Worm (Caenorhabditis elegans) whole organism, late embryonic: Measurements from ENCODE around the gene col-183.

Experiments used
- C08G9.2 ChIP-seq: sonication (generic microtip); optimal IDR thresholded peaks from 2 replicates; lab custom pipeline; 2016; ENCODE audit warnings: mild to moderate bottlenecking, missing genetic modification characterization, moderate library complexity, missing compliant biosample characterization
- C38D4.7 ChIP-seq: fragments of 200-800 bp; sonication (Bioruptor generic); optimal IDR thresholded peaks from 2 replicates; lab custom pipeline; 2018; ENCODE audit warnings: mild to moderate bottlenecking, missing genetic modification characterization, moderate library complexity, missing compliant biosample characterization
- F13H6.1 ChIP-seq: sonication (generic microtip); optimal IDR thresholded peaks from 2 replicates; lab custom pipeline; 2016; ENCODE audit warnings: missing genetic modification characterization, missing compliant biosample characterization
- K02D7.2 ChIP-seq: sonication (generic microtip); optimal IDR thresholded peaks from 2 replicates; lab custom pipeline; 2017; ENCODE audit warnings: mild to moderate bottlenecking, missing genetic modification characterization, missing compliant biosample characterization
- T23F11.4 ChIP-seq: fragments of 200-800 bp; sonication (Bioruptor generic); optimal IDR thresholded peaks from 2 replicates; lab custom pipeline; 2018; ENCODE audit warnings: mild to moderate bottlenecking, missing genetic modification characterization, missing compliant biosample characterization
- Y22D7AL.16 ChIP-seq: sonication (generic microtip); optimal IDR thresholded peaks from 2 replicates; lab custom pipeline; 2016; ENCODE audit warnings: missing genetic modification characterization, missing compliant biosample characterization
- ahr-1 ChIP-seq: sonication (generic microtip); optimal IDR thresholded peaks from 2 replicates; lab custom pipeline; 2016; ENCODE audit warnings: missing genetic modification characterization, missing compliant biosample characterization
- ceh-14 ChIP-seq: sonication (generic microtip); optimal IDR thresholded peaks from 2 replicates; lab custom pipeline; 2016; ENCODE audit warnings: missing genotype, missing genetic modification characterization, missing compliant biosample characterization
- ceh-18 ChIP-seq: sonication (generic microtip); optimal IDR thresholded peaks from 2 replicates; lab custom pipeline; 2016; ENCODE audit warnings: missing genetic modification characterization, missing compliant biosample characterization
- ceh-19 ChIP-seq: fragments of 200-800 bp; sonication (Bioruptor generic); optimal IDR thresholded peaks from 2 replicates; lab custom pipeline; 2018; ENCODE audit warnings: mild to moderate bottlenecking, missing genetic modification characterization, missing compliant biosample characterization
- ceh-2 ChIP-seq: sonication (generic microtip); optimal IDR thresholded peaks from 2 replicates; lab custom pipeline; 2016; ENCODE audit warnings: missing genotype, missing genetic modification characterization, missing compliant biosample characterization
- ceh-24 ChIP-seq: sonication (generic microtip); optimal IDR thresholded peaks from 2 replicates; lab custom pipeline; 2016; ENCODE audit warnings: mild to moderate bottlenecking, missing genetic modification characterization, missing compliant biosample characterization
- ceh-31 ChIP-seq: sonication (generic microtip); optimal IDR thresholded peaks from 2 replicates; lab custom pipeline; 2016; ENCODE audit warnings: missing genetic modification characterization, missing compliant biosample characterization
- ceh-34 ChIP-seq: sonication (generic microtip); optimal IDR thresholded peaks from 2 replicates; lab custom pipeline; 2016; ENCODE audit warnings: mild to moderate bottlenecking, missing genetic modification characterization, missing compliant biosample characterization
- ceh-45 ChIP-seq: fragments of 200-800 bp; sonication (Bioruptor generic); IDR thresholded peaks from 2 replicates; pipeline ENCODE4 v1.3.6; 2022; ENCODE audit warnings: missing genetic modification reagents, missing genetic modification characterization, missing compliant biosample characterization
- ceh-48 ChIP-seq: sonication (generic microtip); optimal IDR thresholded peaks from 2 replicates; lab custom pipeline; 2016; ENCODE audit warnings: missing genetic modification characterization, inconsistent platforms, missing compliant biosample characterization
- ceh-6 ChIP-seq: fragments of 200-800 bp; sonication (Bioruptor generic); optimal IDR thresholded peaks from 2 replicates; lab custom pipeline; 2018; ENCODE audit warnings: mild to moderate bottlenecking, missing genetic modification characterization, missing compliant biosample characterization
- che-1 ChIP-seq: sonication (generic microtip); optimal IDR thresholded peaks from 2 replicates; lab custom pipeline; 2016; ENCODE audit warnings: mild to moderate bottlenecking, missing genetic modification characterization, missing compliant biosample characterization
- dmd-4 ChIP-seq: sonication (generic microtip); optimal IDR thresholded peaks from 2 replicates; lab custom pipeline; 2016; ENCODE audit warnings: borderline replicate concordance, missing genetic modification characterization, missing compliant biosample characterization
- dve-1 ChIP-seq: sonication (generic microtip); optimal IDR thresholded peaks from 2 replicates; lab custom pipeline; 2017; ENCODE audit warnings: antibody characterized with exemption, mild to moderate bottlenecking, missing genetic modification characterization, missing compliant biosample characterization
- elt-2 ChIP-seq: sonication (generic microtip); optimal IDR thresholded peaks from 2 replicates; lab custom pipeline; 2016; ENCODE audit warnings: missing genetic modification reagents, missing genetic modification characterization, missing compliant biosample characterization
- ets-4 ChIP-seq: sonication (generic microtip); optimal IDR thresholded peaks from 2 replicates; lab custom pipeline; 2016; ENCODE audit warnings: missing genetic modification characterization, missing compliant biosample characterization
- fax-1 ChIP-seq: sonication (generic microtip); optimal IDR thresholded peaks from 2 replicates; lab custom pipeline; 2016; ENCODE audit warnings: missing genotype, missing genetic modification characterization, missing compliant biosample characterization
- fkh-6 ChIP-seq: sonication (generic microtip); optimal IDR thresholded peaks from 2 replicates; lab custom pipeline; 2016; ENCODE audit warnings: missing genetic modification characterization, missing compliant biosample characterization
- gmeb-2 ChIP-seq: sonication (generic microtip); optimal IDR thresholded peaks from 2 replicates; lab custom pipeline; 2016; ENCODE audit warnings: missing genetic modification characterization, inconsistent platforms, missing compliant biosample characterization
- hlh-13 ChIP-seq: fragments of 200-800 bp; sonication (Bioruptor generic); optimal IDR thresholded peaks from 2 replicates; lab custom pipeline; 2018; ENCODE audit warnings: mild to moderate bottlenecking, missing genetic modification characterization, missing compliant biosample characterization
- hlh-15 ChIP-seq: sonication (generic microtip); optimal IDR thresholded peaks from 2 replicates; lab custom pipeline; 2016; ENCODE audit warnings: missing genetic modification characterization, missing compliant biosample characterization
- hlh-30 ChIP-seq: sonication (generic microtip); optimal IDR thresholded peaks from 2 replicates; lab custom pipeline; 2017; ENCODE audit warnings: antibody characterized with exemption, missing genetic modification characterization, missing compliant biosample characterization; ENCODE audit not compliant: insufficient read depth
- hlh-6 ChIP-seq: sonication (generic microtip); optimal IDR thresholded peaks from 2 replicates; lab custom pipeline; 2016; ENCODE audit warnings: missing genotype, missing genetic modification characterization, missing compliant biosample characterization
- hlh-8 ChIP-seq: sonication (generic microtip); optimal IDR thresholded peaks from 2 replicates; lab custom pipeline; 2016; ENCODE audit warnings: missing genotype, missing genetic modification characterization, missing compliant biosample characterization
- lin-11 ChIP-seq: fragments of 200-800 bp; sonication (Bioruptor generic); optimal IDR thresholded peaks from 2 replicates; lab custom pipeline; 2018; ENCODE audit warnings: mild to moderate bottlenecking, missing genetic modification characterization, missing compliant biosample characterization
- madf-2 ChIP-seq: sonication (generic microtip); optimal IDR thresholded peaks from 2 replicates; lab custom pipeline; 2017; ENCODE audit warnings: missing genetic modification characterization, missing compliant biosample characterization
- mec-3 ChIP-seq: sonication (generic microtip); optimal IDR thresholded peaks from 2 replicates; lab custom pipeline; 2016; ENCODE audit warnings: borderline replicate concordance, missing genetic modification characterization, missing compliant biosample characterization
- nfya-1 ChIP-seq: sonication (generic microtip); optimal IDR thresholded peaks from 2 replicates; lab custom pipeline; 2017; ENCODE audit warnings: missing genetic modification characterization, mild to moderate bottlenecking, missing compliant biosample characterization, antibody characterized with exemption, moderate library complexity
- nhr-232 ChIP-seq: sonication (generic microtip); optimal IDR thresholded peaks from 2 replicates; lab custom pipeline; 2016; ENCODE audit warnings: missing genetic modification characterization, missing compliant biosample characterization
- npax-4 ChIP-seq: sonication (generic microtip); optimal IDR thresholded peaks from 2 replicates; lab custom pipeline; 2016; ENCODE audit warnings: missing genetic modification characterization, missing compliant biosample characterization
- pat-9 ChIP-seq: fragments of 200-800 bp; sonication (Bioruptor generic); optimal IDR thresholded peaks from 2 replicates; lab custom pipeline; 2018; ENCODE audit warnings: mild to moderate bottlenecking, missing genetic modification characterization, moderate library complexity, missing compliant biosample characterization
- pha-2 ChIP-seq: sonication (generic microtip); optimal IDR thresholded peaks from 2 replicates; lab custom pipeline; 2017; ENCODE audit warnings: mild to moderate bottlenecking, missing genetic modification characterization, missing compliant biosample characterization
- pqm-1 ChIP-seq: sonication (generic microtip); optimal IDR thresholded peaks from 2 replicates; lab custom pipeline; 2016; ENCODE audit warnings: missing genetic modification characterization, missing compliant biosample characterization
- pros-1 ChIP-seq: fragments of 150-350 bp; optimal IDR thresholded peaks from 2 replicates; lab custom pipeline; 2014; ENCODE audit warnings: missing biosample characterization, missing genetic modification reagents, missing genetic modification characterization
- ref-2 ChIP-seq: sonication (generic microtip); optimal IDR thresholded peaks from 2 replicates; lab custom pipeline; 2016; ENCODE audit warnings: missing genetic modification characterization, missing compliant biosample characterization
- rnt-1 ChIP-seq: sonication (generic microtip); optimal IDR thresholded peaks from 2 replicates; lab custom pipeline; 2016; ENCODE audit warnings: missing genetic modification characterization, missing compliant biosample characterization
- sdc-2 ChIP-seq: sonication (generic microtip); optimal IDR thresholded peaks from 2 replicates; lab custom pipeline; 2016; ENCODE audit warnings: missing genotype, missing genetic modification characterization, missing compliant biosample characterization
- sox-2 ChIP-seq: fragments of 200-800 bp; sonication (Bioruptor generic); IDR thresholded peaks from 2 replicates; pipeline ENCODE4 v1.3.6; 2022; ENCODE audit warnings: missing genetic modification reagents, missing genetic modification characterization, missing compliant biosample characterization
- sox-4 ChIP-seq: sonication (generic microtip); optimal IDR thresholded peaks from 2 replicates; lab custom pipeline; 2017; ENCODE audit warnings: mild to moderate bottlenecking, missing genetic modification characterization, inconsistent platforms, missing compliant biosample characterization
- syd-9 ChIP-seq: sonication (generic microtip); optimal IDR thresholded peaks from 2 replicates; lab custom pipeline; 2016; ENCODE audit warnings: mild to moderate bottlenecking, missing genetic modification characterization, moderate library complexity, missing compliant biosample characterization
- tbx-2 ChIP-seq: sonication (generic microtip); optimal IDR thresholded peaks from 2 replicates; lab custom pipeline; 2016; ENCODE audit warnings: missing genetic modification characterization, missing compliant biosample characterization
- ttx-3 ChIP-seq: sonication (generic microtip); optimal IDR thresholded peaks from 2 replicates; lab custom pipeline; 2016; ENCODE audit warnings: missing genetic modification reagents, missing genetic modification characterization, missing compliant biosample characterization
- unc-42 ChIP-seq: sonication (generic microtip); optimal IDR thresholded peaks from 2 replicates; lab custom pipeline; 2016; ENCODE audit warnings: missing genotype, missing genetic modification characterization, missing compliant biosample characterization
- unc-86 ChIP-seq: sonication (generic microtip); optimal IDR thresholded peaks from 2 replicates; lab custom pipeline; 2016; ENCODE audit warnings: missing genetic modification characterization, missing compliant biosample characterization
- ztf-16 ChIP-seq: sonication (generic microtip); optimal IDR thresholded peaks from 2 replicates; lab custom pipeline; 2017; ENCODE audit warnings: missing genetic modification characterization, missing compliant biosample characterization

col-183 gene

ce11 chrX:13448665-13449099, 18.9 kb downstream of the col-183 start:
- TF ChIP-seq ets-4 (peak; percentile 34), sox-4 (tag; lab: Kevin White, UChicago) (peak; percentile 72), ceh-6 (GFP tag; lab: Kevin White, UChicago) (peak; percentile 73), tbx-2 (tag; lab: Kevin White, UChicago) (peak; percentile 63), Y22D7AL.16 (tag; lab: Kevin White, UChicago) (peak; percentile 13), unc-86 (tag; lab: Kevin White, UChicago) (peak; percentile 64), ceh-45 (GFP tag; lab: Robert Waterston, UW) (peak; percentile 70), gmeb-2 (tag; lab: Kevin White, UChicago) (peak; percentile 73), ceh-19 (GFP tag; lab: Kevin White, UChicago) (peak; percentile 81), dve-1 (tag; lab: Kevin White, UChicago) (peak; percentile 64), hlh-30 (tag; lab: Kevin White, UChicago) (peak; percentile 58), elt-2 (peak; percentile 66), nhr-232 (tag; lab: Kevin White, UChicago) (peak; percentile 60), hlh-6 (tag; lab: Kevin White, UChicago) (peak; percentile 57), syd-9 (tag; lab: Kevin White, UChicago) (peak; percentile 56), mec-3 (tag; lab: Kevin White, UChicago) (peak; percentile 26), ceh-14 (tag; lab: Kevin White, UChicago) (peak; percentile 54), che-1 (tag; lab: Kevin White, UChicago) (peak; percentile 72), ztf-16 (tag; lab: Kevin White, UChicago) (peak; percentile 70), T23F11.4 (GFP tag; lab: Kevin White, UChicago) (peak; percentile 45), K02D7.2 (tag; lab: Kevin White, UChicago) (peak; percentile 54), hlh-15 (tag; lab: Kevin White, UChicago) (peak; percentile 7), unc-42 (peak; percentile 46), pha-2 (tag; lab: Kevin White, UChicago) (peak; percentile 75), hlh-13 (GFP tag; lab: Kevin White, UChicago) (peak; percentile 47), npax-4 (tag; lab: Kevin White, UChicago) (peak; percentile 47), rnt-1 (tag; lab: Kevin White, UChicago) (peak; percentile 53), madf-2 (tag; lab: Kevin White, UChicago) (peak; percentile 74), C08G9.2 (tag; lab: Kevin White, UChicago) (peak; percentile 74), ceh-48 (tag; lab: Kevin White, UChicago) (peak; percentile 41), pat-9 (peak; percentile 70), hlh-8 (peak; percentile 0), sdc-2 (tag; lab: Kevin White, UChicago) (peak; percentile 92), pros-1 (tag; lab: Kevin White, UChicago) (peak; percentile 2), ahr-1 (tag; lab: Kevin White, UChicago) (peak; percentile 43), ceh-18 (tag; lab: Kevin White, UChicago) (peak; percentile 66), ceh-34 (peak; percentile 28), sox-2 (0 out of 2 replicates have a peak, but pooled peaks have one; percentile 8), C38D4.7 (GFP tag; lab: Kevin White, UChicago) (peak; percentile 47), ref-2 (tag; lab: Kevin White, UChicago) (peak; percentile 26), ceh-31 (tag; lab: Kevin White, UChicago) (peak; percentile 35), fax-1 (peak; percentile 45), ttx-3 (tag; lab: Kevin White, UChicago) (peak; percentile 63), dmd-4 (peak; percentile 60), lin-11 (tag; lab: Kevin White, UChicago) (peak; percentile 35), F13H6.1 (peak; percentile 57), ceh-2 (peak; percentile 33), ceh-24 (peak; percentile 45), nfya-1 (tag; lab: Kevin White, UChicago) (peak; percentile 28), fkh-6 (peak; percentile 67), pqm-1 (tag; lab: Kevin White, UChicago) (peak; percentile 56)
